Worm (Caenorhabditis elegans): Measurements from ENCODE around the gene asb-1.
A peak's percentile ranks its signal among the peaks of the same experiment; 100 is the strongest.

Gene asb-1

ce11 chrIII:4603837-4604236, 8.2 kb upstream of the asb-1 start:
- TF ChIP-seq nhr-11 (tag; optimal IDR thresholded peaks at IDR 0.05) = no peak
- TF ChIP-seq nhr-19 (GFP tag; conservative IDR thresholded peaks at IDR 0.05) = no peak
- peak; percentile 21 for TF ChIP-seq rnt-1 (tag; optimal IDR thresholded peaks at IDR 0.05)

ce11 chrIII:4601286-4601685, 5.7 kb upstream of the asb-1 start:
- no peak for TF ChIP-seq nhr-77 (tag; optimal IDR thresholded peaks at IDR 0.05)
- TF ChIP-seq nhr-85 (tag) = peak; percentile 43
- no peak for TF ChIP-seq fos-1 (tag; optimal IDR thresholded peaks at IDR 0.05)

- TF ChIP-seq ztf-11 (tag; optimal IDR thresholded peaks at IDR 0.05) = no peak
- no peak for TF ChIP-seq aly-2 (tag; optimal IDR thresholded peaks at IDR 0.05)
- TF ChIP-seq lin-35 (GFP tag; optimal IDR thresholded peaks at IDR 0.05) = peak in 1 of 2 experiments; percentile 15
- TF ChIP-seq hpl-2 (GFP tag; optimal IDR thresholded peaks at IDR 0.05) = no peak
- TF ChIP-seq lin-13 (GFP tag; optimal IDR thresholded peaks at IDR 0.05) = no peak
- no peak for TF ChIP-seq ces-1 (GFP tag; optimal IDR thresholded peaks at IDR 0.05)
- no peak for TF ChIP-seq sptf-1 (tag; optimal IDR thresholded peaks at IDR 0.05)
- TF ChIP-seq zip-4 (GFP tag; optimal IDR thresholded peaks at IDR 0.05) = no peak
- no peak for TF ChIP-seq nhr-84 (tag; optimal IDR thresholded peaks at IDR 0.05)
- TF ChIP-seq nhr-77 (tag; optimal IDR thresholded peaks at IDR 0.05) = no peak
- no peak for TF ChIP-seq pqm-1 (tag; optimal IDR thresholded peaks at IDR 0.05)
- TF ChIP-seq efl-1 (optimal IDR thresholded peaks at IDR 0.05) = peak in 1 of 2 experiments; percentile 5
- no peak for TF ChIP-seq efl-1 (GFP tag; optimal IDR thresholded peaks at IDR 0.05 in 1 of 2)
- no peak for TF ChIP-seq alr-1 (tag; optimal IDR thresholded peaks at IDR 0.05; ENCODE audit: borderline replicate concordance)
- TF ChIP-seq ceh-8 (GFP tag; optimal IDR thresholded peaks at IDR 0.05) = no peak
- no peak for TF ChIP-seq sup-37 (GFP tag; optimal IDR thresholded peaks at IDR 0.05)
- TF ChIP-seq elt-3 (tag; optimal IDR thresholded peaks at IDR 0.05) = peak in 5 of 6 experiments; percentile 40 to 85 (median 51)
- peak; percentile 71 for TF ChIP-seq lin-14 (GFP tag; optimal IDR thresholded peaks at IDR 0.05)
- TF ChIP-seq nhr-11 (tag; optimal IDR thresholded peaks at IDR 0.05) = no peak
- TF ChIP-seq rnt-1 (tag; optimal IDR thresholded peaks at IDR 0.05) = peak; percentile 47
- TF ChIP-seq ceh-82 (tag; optimal IDR thresholded peaks at IDR 0.05) = no peak
- no peak for TF ChIP-seq C16A3.4 (tag; optimal IDR thresholded peaks at IDR 0.05)
- no peak for TF ChIP-seq zag-1 (tag; optimal IDR thresholded peaks at IDR 0.05)
- peak; percentile 3 for TF ChIP-seq nhr-85 (tag)
- TF ChIP-seq nhr-47 (tag; optimal IDR thresholded peaks at IDR 0.05) = no peak
- no peak for TF ChIP-seq unc-98 (GFP tag; IDR thresholded peaks at IDR 0.05)
- TF ChIP-seq sox-4 (tag; optimal IDR thresholded peaks at IDR 0.05) = no peak
- peak; percentile 34 for TF ChIP-seq nhr-71 (tag; optimal IDR thresholded peaks at IDR 0.05)
- no peak for TF ChIP-seq swsn-7 (tag; optimal IDR thresholded peaks at IDR 0.05)
- no peak for TF ChIP-seq mep-1 (tag; optimal IDR thresholded peaks at IDR 0.05)
- no peak for TF ChIP-seq grh-1 (GFP tag; IDR thresholded peaks at IDR 0.05)
- no peak for TF ChIP-seq pax-3 (tag; optimal IDR thresholded peaks at IDR 0.05)
- TF ChIP-seq pag-3 (tag; optimal IDR thresholded peaks at IDR 0.05; ENCODE audit: borderline replicate concordance, insufficient read depth) = no peak
- no peak for TF ChIP-seq fkh-10 (GFP tag; optimal IDR thresholded peaks at IDR 0.05)
- peak; percentile 32 for TF ChIP-seq ztf-4 (tag; optimal IDR thresholded peaks at IDR 0.05)
- TF ChIP-seq mab-9 (GFP tag; IDR thresholded peaks at IDR 0.05) = no peak
- peak; percentile 9 for TF ChIP-seq nhr-20 (tag; optimal IDR thresholded peaks at IDR 0.05)
- no peak for TF ChIP-seq ceh-90 (tag; optimal IDR thresholded peaks at IDR 0.05)
- TF ChIP-seq unc-30 (tag; optimal IDR thresholded peaks at IDR 0.05) = no peak
- peak; percentile 22 for TF ChIP-seq snu-23 (GFP tag; optimal IDR thresholded peaks at IDR 0.05)
- TF ChIP-seq mdl-1 (tag; optimal IDR thresholded peaks at IDR 0.05) = peak in 1 of 2 experiments; percentile 24
- peak in 1 of 2 experiments; percentile 23 for TF ChIP-seq lsy-2 (tag; optimal IDR thresholded peaks at IDR 0.05)
These were observed 4.6 kb upstream of the asb-1 start, which contains the start of gene mab-21 for ce11 chrIII:4600139-4600762. Gene mab-21, plus strand, starts transcription at chrIII:4600753.

Measured in whole organism, L1 larva.